Worm (Caenorhabditis elegans): ENCODE data around the gene ZK686.5.

The ZK686.5 gene

DNA sequence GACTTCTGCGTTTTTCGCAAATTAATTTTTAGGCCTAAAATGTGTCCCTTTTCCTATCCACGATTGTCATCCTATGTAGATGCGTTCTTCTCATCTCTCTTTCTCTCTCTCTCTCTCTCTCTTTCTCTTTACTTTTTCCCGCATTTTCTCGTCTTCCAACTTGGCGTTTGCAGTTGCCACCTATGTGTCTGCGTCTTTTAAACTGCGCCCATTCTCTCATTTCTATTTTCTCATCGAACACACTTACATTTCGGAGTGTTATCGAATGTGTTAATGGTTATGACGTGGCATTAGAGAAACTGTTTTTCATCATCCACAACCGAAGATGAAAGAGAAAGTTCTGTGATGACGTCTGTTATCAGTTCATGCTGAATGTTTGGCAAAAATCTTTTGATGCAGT lies 38.8 kb downstream of the ZK686.5 start (continued):
- no peak for TF ChIP-seq grh-1 (GFP tag; IDR thresholded peaks at IDR 0.05)
- no peak for TF ChIP-seq vab-15 (tag; optimal IDR thresholded peaks at IDR 0.05)
- TF ChIP-seq nhr-76 (tag; optimal IDR thresholded peaks at IDR 0.05) = no peak
- no peak for TF ChIP-seq efl-3 (GFP tag; optimal IDR thresholded peaks at IDR 0.05)
- peak; percentile 94 for TF ChIP-seq blmp-1 (tag; optimal IDR thresholded peaks at IDR 0.05)
- TF ChIP-seq lin-35 (GFP tag; optimal IDR thresholded peaks at IDR 0.05) = peak; percentile 18 to 25
- peak in 3 of 6 experiments; percentile 71 to 83 (median 78) for TF ChIP-seq elt-3 (tag; optimal IDR thresholded peaks at IDR 0.05)
- no peak for TF ChIP-seq C34B4.2 (tag; optimal IDR thresholded peaks at IDR 0.05)
- TF ChIP-seq ceh-82 (tag; optimal IDR thresholded peaks at IDR 0.05) = peak in 1 of 3 experiments; percentile 48
- peak; percentile 73 for TF ChIP-seq nhr-71 (tag; optimal IDR thresholded peaks at IDR 0.05)
- TF ChIP-seq fos-1 (tag; optimal IDR thresholded peaks at IDR 0.05) = peak; percentile 23
- peak; percentile 28 for TF ChIP-seq nhr-19 (GFP tag; conservative IDR thresholded peaks at IDR 0.05)
- peak in 1 of 2 experiments; percentile 5 for TF ChIP-seq mdl-1 (tag; optimal IDR thresholded peaks at IDR 0.05)
- peak; percentile 34 for TF ChIP-seq nhr-77 (tag; optimal IDR thresholded peaks at IDR 0.05)
- no peak for TF ChIP-seq unc-30 (tag; optimal IDR thresholded peaks at IDR 0.05)
- TF ChIP-seq nhr-90 (tag; optimal IDR thresholded peaks at IDR 0.05; ENCODE audit: poor library complexity) = peak; percentile 44
- peak; percentile 1 for TF ChIP-seq lir-3 (tag; optimal IDR thresholded peaks at IDR 0.05; ENCODE audit: poor library complexity)

ce11 chrIII:7726500-7726899 lies 40.8 kb downstream of the ZK686.5 start:
- TF ChIP-seq nhr-71 (tag; optimal IDR thresholded peaks at IDR 0.05) (peak; percentile 42), mdl-1 (tag; optimal IDR thresholded peaks at IDR 0.05) (no peak), dsc-1 (tag; optimal IDR thresholded peaks at IDR 0.05) (peak; percentile 62), nhr-47 (tag; optimal IDR thresholded peaks at IDR 0.05) (peak; percentile 41), mab-9 (GFP tag; IDR thresholded peaks at IDR 0.05) (no peak), nhr-19 (GFP tag; conservative IDR thresholded peaks at IDR 0.05) (no peak), pax-3 (tag; optimal IDR thresholded peaks at IDR 0.05) (peak; percentile 29), snu-23 (GFP tag; optimal IDR thresholded peaks at IDR 0.05) (peak; percentile 16), ceh-63 (GFP tag; optimal IDR thresholded peaks at IDR 0.05) (no peak), fkh-8 (tag; optimal IDR thresholded peaks at IDR 0.05) (peak; percentile 68), ceh-8 (GFP tag; optimal IDR thresholded peaks at IDR 0.05) (no peak), C34B4.2 (tag; optimal IDR thresholded peaks at IDR 0.05) (no peak)

DNA sequence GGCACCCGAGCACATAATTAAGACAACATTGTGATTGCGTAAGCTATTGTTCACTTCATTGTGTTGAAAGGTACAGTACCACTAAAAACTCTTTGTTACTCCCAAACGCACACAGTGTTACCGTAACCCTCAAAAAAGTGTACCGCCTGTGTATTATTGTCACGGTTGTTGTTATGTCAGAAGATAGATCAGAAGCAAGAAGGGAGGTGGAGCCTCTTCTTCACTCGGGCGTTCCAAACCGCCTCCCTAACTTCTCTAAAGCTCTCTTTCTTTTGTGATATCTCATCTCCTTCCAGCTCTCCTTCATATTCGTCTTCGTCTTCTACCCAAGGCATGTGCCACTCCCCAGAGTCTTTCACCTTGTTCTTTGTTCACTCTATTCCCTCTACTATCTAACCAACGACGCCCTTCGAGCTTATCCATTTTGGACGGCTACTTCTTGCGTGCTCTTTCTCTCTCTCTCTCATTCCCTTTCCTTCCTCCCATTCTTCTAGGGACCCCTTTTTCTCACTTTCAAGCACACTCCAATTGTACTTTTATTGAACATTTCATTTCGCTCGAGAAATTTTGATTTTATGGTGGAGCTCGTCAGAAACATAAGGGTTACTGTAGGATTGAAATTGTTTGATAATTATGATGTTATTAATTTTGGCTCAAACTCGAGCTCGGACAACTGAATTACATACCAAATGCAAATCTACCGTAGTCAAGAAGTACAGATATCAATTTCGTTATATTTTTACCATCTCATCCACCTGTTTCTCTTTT lies 41.6 kb downstream of the ZK686.5 start:
- no peak for TF ChIP-seq efl-1 (optimal IDR thresholded peaks at IDR 0.05)
- peak in 1 of 2 experiments; percentile 63 for TF ChIP-seq efl-1 (GFP tag; optimal IDR thresholded peaks at IDR 0.05 in 1 of 2)
- no peak for TF ChIP-seq ztf-11 (tag; optimal IDR thresholded peaks at IDR 0.05)
- TF ChIP-seq nhr-71 (tag; optimal IDR thresholded peaks at IDR 0.05) = peak; percentile 9
- TF ChIP-seq lin-14 (GFP tag; optimal IDR thresholded peaks at IDR 0.05) = peak; percentile 71
- peak; percentile 17 for TF ChIP-seq ceh-8 (GFP tag; optimal IDR thresholded peaks at IDR 0.05)
- TF ChIP-seq isw-1 (GFP tag; IDR thresholded peaks at IDR 0.05) = no peak
- TF ChIP-seq ztf-4 (tag; optimal IDR thresholded peaks at IDR 0.05) = peak; percentile 18
- peak; percentile 68 for TF ChIP-seq fkh-10 (GFP tag; optimal IDR thresholded peaks at IDR 0.05)
- TF ChIP-seq ceh-82 (tag; optimal IDR thresholded peaks at IDR 0.05) = peak in 1 of 3 experiments; percentile 50
- TF ChIP-seq lsy-2 (tag; optimal IDR thresholded peaks at IDR 0.05) = peak in 1 of 2 experiments; percentile 7
- TF ChIP-seq alr-1 (tag; optimal IDR thresholded peaks at IDR 0.05; ENCODE audit: borderline replicate concordance) = peak; percentile 9
- TF ChIP-seq fkh-8 (tag; optimal IDR thresholded peaks at IDR 0.05) = peak; percentile 42
- TF ChIP-seq Y116A8C.19 (tag; optimal IDR thresholded peaks at IDR 0.05; ENCODE audit: borderline replicate concordance) = no peak
- TF ChIP-seq zip-4 (GFP tag; optimal IDR thresholded peaks at IDR 0.05) = no peak
- TF ChIP-seq ama-1 (optimal IDR thresholded peaks at IDR 0.05) = peak; percentile 49
- TF ChIP-seq zag-1 (tag; optimal IDR thresholded peaks at IDR 0.05) = no peak
